Worm (Caenorhabditis elegans): ENCODE data around the gene EEED8.3.

DNA sequence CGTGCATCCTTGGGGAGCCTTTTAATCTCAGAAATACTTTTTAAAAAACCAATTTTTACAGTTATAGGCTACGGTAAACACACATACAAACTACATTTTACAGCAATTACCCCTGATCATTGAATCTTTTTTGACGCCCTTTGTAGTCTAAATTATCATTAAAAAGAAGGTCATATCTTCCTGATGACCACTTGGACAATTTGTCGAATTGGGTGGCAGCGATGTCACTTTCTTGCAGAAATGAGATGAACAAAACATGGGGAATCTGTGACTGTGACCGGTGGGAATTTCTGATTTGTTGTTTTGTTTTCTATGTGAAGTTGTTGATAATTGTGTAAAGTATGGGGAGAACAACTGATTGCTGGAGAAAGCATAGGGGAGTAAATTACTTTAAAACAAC lies 35.5 kb downstream of the EEED8.3 start:
- TF ChIP-seq elt-2 (tag; optimal IDR thresholded peaks at IDR 0.05) (no peak), egl-27 (tag; optimal IDR thresholded peaks at IDR 0.05) (no peak), nhr-77 (tag; optimal IDR thresholded peaks at IDR 0.05) (no peak), nfya-1 (tag; optimal IDR thresholded peaks at IDR 0.05; ENCODE audit: insufficient read depth) (no peak), nhr-11 (tag; optimal IDR thresholded peaks at IDR 0.05) (no peak)

All from whole organism, L3 larva.